Fruit fly (Drosophila melanogaster) whole organism: Measurements from ENCODE around the gene Noc1.

Experiments
- Dll ChIP-seq: fragments of >200 bp; optimal IDR thresholded peaks from 2 replicates; lab custom pipeline; 2017
- pan ChIP-seq: fragments of >200 bp; optimal IDR thresholded peaks from 2 replicates; lab custom pipeline; 2017

DNA sequence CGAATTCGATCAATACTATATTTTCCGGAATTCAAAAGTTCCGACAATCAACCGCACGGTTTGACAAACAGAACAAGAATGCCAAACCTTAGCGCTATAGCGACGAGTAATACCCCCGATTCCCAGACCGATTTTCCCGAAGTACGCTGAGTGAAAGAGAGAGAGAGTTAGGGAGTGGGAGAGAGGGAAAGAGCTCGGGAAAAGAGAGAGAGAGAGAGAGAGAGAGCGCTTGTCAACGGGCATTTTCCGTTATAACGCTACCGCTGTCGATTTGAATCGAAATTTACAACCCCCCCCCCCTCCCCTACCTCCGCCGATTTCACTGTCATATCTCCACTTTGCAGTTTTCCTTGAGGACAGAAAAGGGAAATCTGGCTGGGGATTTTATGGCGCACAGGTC, 28.0 kb upstream of the Noc1 start:
- TF ChIP-seq pan (lab: Kevin White, UChicago) (no peak), Dll (lab: Kevin White, UChicago) (no peak)
